Fruit fly (Drosophila melanogaster): ENCODE measurements around the gene CG5262.

Gene CG5262

dm6 chr3L:20447957-20448356 lies 17.7 kb upstream of the CG5262 start:
- TF ChIP-seq GATAd (GFP tag; optimal IDR thresholded peaks at IDR 0.05), result no peak
- TF ChIP-seq dl (GFP tag; optimal IDR thresholded peaks at IDR 0.05; ENCODE audit: insufficient read depth in 1 of 2, partially characterized antibody in 2 of 2), result no peak
- peak; percentile 43 for TF ChIP-seq brk (GFP tag; optimal IDR thresholded peaks at IDR 0.05)
- TF ChIP-seq woc (GFP tag; optimal IDR thresholded peaks at IDR 0.05), result no peak
- peak; percentile 32 for TF ChIP-seq psq (GFP tag; optimal IDR thresholded peaks at IDR 0.05)
- TF ChIP-seq foxo (GFP tag; optimal IDR thresholded peaks at IDR 0.05), result peak in 1 of 2 experiments; percentile 58
- no peak for TF ChIP-seq lola (GFP tag; optimal IDR thresholded peaks at IDR 0.05)
- peak; percentile 67 for TF ChIP-seq h (GFP tag; optimal IDR thresholded peaks at IDR 0.05)
- TF ChIP-seq br (GFP tag; optimal IDR thresholded peaks at IDR 0.05), result peak; percentile 24
- TF ChIP-seq pan (optimal IDR thresholded peaks at IDR 0.05), result no peak
- peak; percentile 4 for TF ChIP-seq fru (GFP tag; optimal IDR thresholded peaks at IDR 0.05)
- peak; percentile 54 for TF ChIP-seq dmrt93B (GFP tag; optimal IDR thresholded peaks at IDR 0.05)
- TF ChIP-seq rgr (GFP tag; optimal IDR thresholded peaks at IDR 0.05), result peak; percentile 76
- TF ChIP-seq Hnf4 (GFP tag; optimal IDR thresholded peaks at IDR 0.05), result peak; percentile 57
- TF ChIP-seq HLH106 (tag; optimal IDR thresholded peaks at IDR 0.05), result peak; percentile 67
- TF ChIP-seq OdsH (GFP tag; optimal IDR thresholded peaks at IDR 0.05), result peak; percentile 51
- TF ChIP-seq usp (GFP tag; optimal IDR thresholded peaks at IDR 0.05), result no peak
- TF ChIP-seq CG9705 (GFP tag; optimal IDR thresholded peaks at IDR 0.05), result peak; percentile 78
- TF ChIP-seq Sp1 (GFP tag; optimal IDR thresholded peaks at IDR 0.05), result peak; percentile 79
- no peak for TF ChIP-seq ey (GFP tag; optimal IDR thresholded peaks at IDR 0.05)
- TF ChIP-seq jim (GFP tag; optimal IDR thresholded peaks at IDR 0.05), result no peak
- TF ChIP-seq N (GFP tag; optimal IDR thresholded peaks at IDR 0.05), result no peak
- TF ChIP-seq Myc (optimal IDR thresholded peaks at IDR 0.05), result no peak
- TF ChIP-seq Rel (GFP tag; optimal IDR thresholded peaks at IDR 0.05), result peak; percentile 16
- peak; percentile 99 for TF ChIP-seq Rel (tag; optimal IDR thresholded peaks at IDR 0.05)
- TF ChIP-seq CG32264 (GFP tag; optimal IDR thresholded peaks at IDR 0.05), result no peak
- TF ChIP-seq Abd-B (GFP tag; optimal IDR thresholded peaks at IDR 0.05), result no peak
- TF ChIP-seq Hr83 (GFP tag; optimal IDR thresholded peaks at IDR 0.05; ENCODE audit: poor library complexity, severe bottlenecking), result peak; percentile 76
- TF ChIP-seq sv (GFP tag; optimal IDR thresholded peaks at IDR 0.05), result no peak

DNA sequence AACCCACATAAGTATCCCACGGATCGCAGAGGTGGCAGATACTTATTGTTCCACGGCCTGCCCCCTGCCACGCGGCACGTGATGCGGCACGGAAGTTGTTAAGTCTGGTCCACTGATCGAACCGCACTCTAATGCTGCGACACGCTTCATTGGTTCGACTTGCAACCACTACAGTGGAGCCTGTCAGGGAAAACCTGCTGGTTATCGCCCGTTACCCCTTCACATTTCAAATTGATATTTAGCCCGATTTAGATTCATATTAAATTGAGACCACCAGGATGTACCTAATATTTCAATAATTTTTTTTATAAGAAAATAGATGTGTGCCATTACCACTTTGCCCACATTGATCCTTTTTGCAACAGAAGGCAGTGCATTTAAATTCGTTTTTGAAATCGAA lies 17.1 kb upstream of the CG5262 start:
- TF ChIP-seq ey (GFP tag; optimal IDR thresholded peaks at IDR 0.05) (peak; percentile 25), Jra (GFP tag; optimal IDR thresholded peaks at IDR 0.05) (no peak)

DNA sequence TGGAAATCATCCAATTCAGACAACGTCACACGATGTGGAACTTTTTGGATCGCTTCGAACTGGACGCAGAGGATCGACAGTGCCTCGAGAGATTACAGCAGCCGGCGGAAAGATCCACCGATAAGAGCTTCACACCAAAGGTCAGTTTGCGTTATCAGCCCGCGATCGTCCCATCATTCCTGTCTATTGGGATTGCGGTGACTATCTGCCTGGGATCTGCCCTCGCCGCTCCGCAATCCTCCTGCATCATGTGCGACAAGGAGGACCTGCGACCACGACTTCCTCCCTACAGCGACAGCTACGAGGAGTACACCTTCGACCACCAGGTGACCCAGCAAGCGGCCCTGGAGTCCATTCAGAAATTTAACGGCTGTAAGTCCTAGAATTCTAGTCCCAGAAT lies 15.8 kb upstream of the CG5262 start:
- TF ChIP-seq OdsH (GFP tag; optimal IDR thresholded peaks at IDR 0.05), result no peak
- TF ChIP-seq foxo (GFP tag; optimal IDR thresholded peaks at IDR 0.05), result no peak
- TF ChIP-seq woc (GFP tag; optimal IDR thresholded peaks at IDR 0.05), result no peak
- TF ChIP-seq Rel (GFP tag; optimal IDR thresholded peaks at IDR 0.05), result no peak
- TF ChIP-seq Rel (tag; optimal IDR thresholded peaks at IDR 0.05), result peak; percentile 48

dm6 chr3L:20444815-20445519 lies 14.7 kb upstream of the CG5262 start:
- peak; percentile 80 for TF ChIP-seq ey (GFP tag; optimal IDR thresholded peaks at IDR 0.05)
- no peak for TF ChIP-seq Myc (optimal IDR thresholded peaks at IDR 0.05)
- TF ChIP-seq jim (GFP tag; optimal IDR thresholded peaks at IDR 0.05), result no peak
- TF ChIP-seq Hr83 (GFP tag; optimal IDR thresholded peaks at IDR 0.05; ENCODE audit: poor library complexity, severe bottlenecking), result peak; percentile 84
- TF ChIP-seq rgr (GFP tag; optimal IDR thresholded peaks at IDR 0.05), result peak; percentile 96
- TF ChIP-seq foxo (GFP tag; optimal IDR thresholded peaks at IDR 0.05), result peak in 1 of 2 experiments; percentile 95
- no peak for TF ChIP-seq Mio (GFP tag; optimal IDR thresholded peaks at IDR 0.05)
- TF ChIP-seq N (GFP tag; optimal IDR thresholded peaks at IDR 0.05), result no peak
- TF ChIP-seq pan (optimal IDR thresholded peaks at IDR 0.05), result no peak
- TF ChIP-seq brk (GFP tag; optimal IDR thresholded peaks at IDR 0.05), result peak; percentile 92
- peak; percentile 95 for TF ChIP-seq h (GFP tag; optimal IDR thresholded peaks at IDR 0.05)
- TF ChIP-seq tai (GFP tag; optimal IDR thresholded peaks at IDR 0.05), result peak; percentile 65
- TF ChIP-seq usp (GFP tag; optimal IDR thresholded peaks at IDR 0.05), result no peak
- TF ChIP-seq Hnf4 (GFP tag; optimal IDR thresholded peaks at IDR 0.05), result peak; percentile 87
- TF ChIP-seq CG9705 (GFP tag; optimal IDR thresholded peaks at IDR 0.05), result no peak
- peak; percentile 73 for TF ChIP-seq sv (GFP tag; optimal IDR thresholded peaks at IDR 0.05)
- peak; percentile 78 for TF ChIP-seq Sp1 (GFP tag; optimal IDR thresholded peaks at IDR 0.05)
- TF ChIP-seq br (GFP tag; optimal IDR thresholded peaks at IDR 0.05), result peak; percentile 82
- TF ChIP-seq Rel (GFP tag; optimal IDR thresholded peaks at IDR 0.05), result peak; percentile 75
- TF ChIP-seq Rel (tag; optimal IDR thresholded peaks at IDR 0.05), result peak; percentile 80
- TF ChIP-seq Vsx2 (GFP tag; optimal IDR thresholded peaks at IDR 0.05; ENCODE audit: partially characterized antibody), result no peak
- TF ChIP-seq woc (GFP tag; optimal IDR thresholded peaks at IDR 0.05), result peak; percentile 54
- peak; percentile 88 for TF ChIP-seq psq (GFP tag; optimal IDR thresholded peaks at IDR 0.05)
- peak; percentile 86 for TF ChIP-seq sage (GFP tag; optimal IDR thresholded peaks at IDR 0.05)
- TF ChIP-seq dsf (GFP tag; optimal IDR thresholded peaks at IDR 0.05; ENCODE audit: borderline replicate concordance), result no peak
- TF ChIP-seq GATAd (GFP tag; optimal IDR thresholded peaks at IDR 0.05), result peak; percentile 59
- TF ChIP-seq Dif (GFP tag; optimal IDR thresholded peaks at IDR 0.05; ENCODE audit: partially characterized antibody), result no peak
- TF ChIP-seq Abd-B (GFP tag; optimal IDR thresholded peaks at IDR 0.05), result no peak
- TF ChIP-seq CG32264 (GFP tag; optimal IDR thresholded peaks at IDR 0.05), result peak; percentile 61
- TF ChIP-seq Dfd (GFP tag; optimal IDR thresholded peaks at IDR 0.05), result no peak
- no peak for TF ChIP-seq dl (GFP tag; optimal IDR thresholded peaks at IDR 0.05; ENCODE audit: insufficient read depth in 1 of 2, partially characterized antibody in 2 of 2)
- peak; percentile 84 for TF ChIP-seq HLH106 (tag; optimal IDR thresholded peaks at IDR 0.05)
- TF ChIP-seq CrebA (GFP tag; optimal IDR thresholded peaks at IDR 0.05; ENCODE audit: borderline replicate concordance), result no peak
- no peak for TF ChIP-seq lola (GFP tag; optimal IDR thresholded peaks at IDR 0.05)
- TF ChIP-seq dmrt93B (GFP tag; optimal IDR thresholded peaks at IDR 0.05), result peak; percentile 73
- TF ChIP-seq OdsH (GFP tag; optimal IDR thresholded peaks at IDR 0.05), result peak; percentile 92
- TF ChIP-seq Jra (GFP tag; optimal IDR thresholded peaks at IDR 0.05), result peak; percentile 73

All from whole organism, wandering third instar larva.